Fruit fly (Drosophila melanogaster) whole organism, embryonic: ENCODE data around the gene CG8379.

Source experiments
- Adf1 ChIP-seq: fragments of 200-800 bp; sonication (Bioruptor generic); IDR thresholded peaks from 2 replicates; pipeline ENCODE4 v1.3.6; 2022; ENCODE audit warnings: missing biosample characterization, missing genetic modification characterization
- BEAF-32 ChIP-seq: fragments of 200-800 bp; sonication (Bioruptor generic); optimal IDR thresholded peaks from 3 replicates; lab custom pipeline; 2017; ENCODE audit warnings: missing biosample characterization, missing genetic modification characterization, mild to moderate bottlenecking, moderate library complexity, missing genetic modification reagents
- CG10209 ChIP-seq: fragments of 200-800 bp; sonication (Bioruptor generic); optimal IDR thresholded peaks from 3 replicates; lab custom pipeline; 2017; ENCODE audit warnings: missing biosample characterization, mild to moderate bottlenecking, missing genetic modification characterization, missing genetic modification reagents
- CG12104 ChIP-seq: fragments of 200-800 bp; sonication (Bioruptor generic); optimal IDR thresholded peaks from 3 replicates; lab custom pipeline; 2016; ENCODE audit warnings: missing biosample characterization, missing genetic modification characterization
- CG12659 ChIP-seq: fragments of 200-800 bp; sonication (Bioruptor generic); optimal IDR thresholded peaks from 3 replicates; lab custom pipeline; 2017; ENCODE audit warnings: mild to moderate bottlenecking, missing biosample characterization, missing genetic modification reagents, missing genetic modification characterization
- CG14050 ChIP-seq: fragments of 200-800 bp; sonication (Bioruptor generic); IDR thresholded peaks from 3 replicates; pipeline ENCODE4 v1.3.6; 2022; ENCODE audit warnings: missing biosample characterization, missing genetic modification characterization
- CG14965 ChIP-seq: fragments of 200-800 bp; sonication (Bioruptor generic); optimal IDR thresholded peaks from 2 replicates; lab custom pipeline; 2016; ENCODE audit warnings: missing biosample characterization, missing genetic modification characterization, borderline replicate concordance
- CG1602 ChIP-seq: fragments of 200-800 bp; sonication (Bioruptor generic); optimal IDR thresholded peaks from 3 replicates; lab custom pipeline; 2016; ENCODE audit warnings: missing biosample characterization, missing genetic modification characterization
- CG1603 ChIP-seq: fragments of 200-800 bp; sonication (Bioruptor generic); optimal IDR thresholded peaks from 2 replicates; lab custom pipeline; 2019; ENCODE audit warnings: missing biosample characterization, mild to moderate bottlenecking, missing genetic modification characterization, moderate library complexity
- CG4360 ChIP-seq: fragments of 200-800 bp; sonication (Bioruptor generic); IDR thresholded peaks from 2 replicates; pipeline ENCODE4 v1.3.6; 2022; ENCODE audit warnings: missing biosample characterization, missing genetic modification characterization
- CG4820 ChIP-seq: fragments of 200-800 bp; sonication (Bioruptor generic); optimal IDR thresholded peaks from 3 replicates; lab custom pipeline; 2016; ENCODE audit warnings: missing biosample characterization, missing genetic modification characterization
- CG4854 ChIP-seq: fragments of 200-800 bp; sonication (Bioruptor generic); optimal IDR thresholded peaks from 2 replicates; lab custom pipeline; 2016; ENCODE audit warnings: missing biosample characterization, missing genetic modification characterization, inconsistent platforms
- CG5180 ChIP-seq: fragments of 200-800 bp; sonication (Bioruptor generic); optimal IDR thresholded peaks from 3 replicates; lab custom pipeline; 2017; ENCODE audit warnings: missing biosample characterization, missing genetic modification characterization, mild to moderate bottlenecking, moderate library complexity, missing genetic modification reagents
- CG6765 ChIP-seq: fragments of 200-800 bp; sonication (Bioruptor generic); optimal IDR thresholded peaks from 3 replicates; lab custom pipeline; 2017; ENCODE audit warnings: missing biosample characterization, mild to moderate bottlenecking, missing genetic modification characterization
- CG7786 ChIP-seq: fragments of 200-800 bp; sonication (Bioruptor generic); optimal IDR thresholded peaks from 2 replicates; lab custom pipeline; 2016; ENCODE audit warnings: missing biosample characterization, missing genetic modification characterization
- CG7928 ChIP-seq: fragments of 200-800 bp; sonication (Bioruptor generic); optimal IDR thresholded peaks from 2 replicates; lab custom pipeline; 2017; ENCODE audit warnings: missing biosample characterization, mild to moderate bottlenecking, missing genetic modification characterization
- CoRest ChIP-seq: fragments of 200-800 bp; sonication (Bioruptor generic); optimal IDR thresholded peaks from 3 replicates; lab custom pipeline; 2018; ENCODE audit warnings: missing biosample characterization, mild to moderate bottlenecking, missing genetic modification characterization, moderate library complexity
- Gsc ChIP-seq: fragments of 200-800 bp; sonication (Bioruptor generic); IDR thresholded peaks from 2 replicates; pipeline ENCODE4 v1.3.6; 2022; ENCODE audit warnings: missing biosample characterization, missing genetic modification characterization
- HLH54F ChIP-seq: fragments of 200-800 bp; sonication (Bioruptor generic); optimal IDR thresholded peaks from 3 replicates; lab custom pipeline; 2016; ENCODE audit warnings: missing biosample characterization, missing genetic modification characterization
- Hr39 ChIP-seq: fragments of >200 bp; optimal IDR thresholded peaks from 2 replicates; lab custom pipeline; 2017
- NFAT ChIP-seq: fragments of 200-800 bp; sonication (Bioruptor generic); IDR thresholded peaks from 2 replicates; pipeline ENCODE4 v1.3.6; 2022; ENCODE audit warnings: missing biosample characterization, missing genetic modification characterization
- Ptx1 ChIP-seq: fragments of 200-800 bp; sonication (Bioruptor generic); IDR thresholded peaks from 2 replicates; pipeline ENCODE4 v1.3.6; 2022; ENCODE audit warnings: missing biosample characterization, missing genetic modification characterization
- Side ChIP-seq: fragments of 200-800 bp; sonication (Bioruptor generic); optimal IDR thresholded peaks from 2 replicates; lab custom pipeline; 2016; ENCODE audit warnings: missing biosample characterization, missing genetic modification characterization
- Tbp ChIP-seq: fragments of >200 bp; optimal IDR thresholded peaks from 2 replicates; lab custom pipeline; 2018; ENCODE audit warnings: missing biosample characterization, missing genetic modification characterization
- Xbp1 ChIP-seq: fragments of 200-800 bp; sonication (Bioruptor generic); optimal IDR thresholded peaks from 3 replicates; lab custom pipeline; 2016; ENCODE audit warnings: missing biosample characterization, mild to moderate bottlenecking, missing genetic modification characterization
- abd-A ChIP-seq: fragments of 200-800 bp; sonication (Bioruptor generic); optimal IDR thresholded peaks from 3 replicates; lab custom pipeline; 2019; ENCODE audit warnings: missing biosample characterization, mild to moderate bottlenecking, missing genetic modification characterization, moderate library complexity
- ap ChIP-seq: fragments of 200-800 bp; sonication (Bioruptor generic); IDR thresholded peaks from 2 replicates; pipeline ENCODE4 v1.3.6; 2022; ENCODE audit warnings: missing biosample characterization, missing genetic modification characterization
- ase ChIP-seq: fragments of 200-800 bp; sonication (Bioruptor generic); IDR thresholded peaks from 3 replicates; pipeline ENCODE4 v1.3.6; 2022; ENCODE audit warnings: missing biosample characterization, missing genetic modification characterization
- dysf ChIP-seq: fragments of 200-800 bp; sonication (Bioruptor generic); IDR thresholded peaks from 3 replicates; pipeline ENCODE4 v1.3.6; 2022; ENCODE audit warnings: missing biosample characterization, missing genetic modification characterization
- exex ChIP-seq: fragments of 200-800 bp; sonication (Bioruptor generic); optimal IDR thresholded peaks from 4 replicates; lab custom pipeline; 2018; ENCODE audit warnings: missing biosample characterization, mild to moderate bottlenecking, missing genetic modification characterization, moderate library complexity
- fd96Cb ChIP-seq: fragments of 200-800 bp; sonication (Bioruptor generic); optimal IDR thresholded peaks from 2 replicates; lab custom pipeline; 2018; ENCODE audit warnings: missing biosample characterization, mild to moderate bottlenecking, missing genetic modification characterization, moderate library complexity
- hb ChIP-seq: fragments of 200-800 bp; sonication (Bioruptor generic); IDR thresholded peaks from 3 replicates; pipeline ENCODE4 v1.3.6; 2022; ENCODE audit warnings: missing biosample characterization, missing genetic modification characterization; ENCODE audit not compliant: partially characterized antibody
- hth ChIP-seq: fragments of >200 bp; optimal IDR thresholded peaks from 2 replicates; lab custom pipeline; 2017; ENCODE audit warnings: inconsistent platforms
- ken ChIP-seq: fragments of 200-800 bp; sonication (Bioruptor generic); IDR thresholded peaks from 3 replicates; pipeline ENCODE4 v1.3.6; 2022; ENCODE audit warnings: missing biosample characterization, missing genetic modification characterization
- knrl ChIP-seq: fragments of 200-800 bp; sonication (Bioruptor generic); IDR thresholded peaks from 3 replicates; pipeline ENCODE4 v1.3.6; 2022; ENCODE audit warnings: missing biosample characterization, missing genetic modification characterization; ENCODE audit not compliant: partially characterized antibody
- lab ChIP-seq: fragments of 200-800 bp; sonication (Bioruptor generic); optimal IDR thresholded peaks from 3 replicates; lab custom pipeline; 2017; ENCODE audit warnings: missing biosample characterization, missing genetic modification characterization, mild to moderate bottlenecking, moderate library complexity, missing genetic modification reagents
- mam ChIP-seq: fragments of 200-800 bp; sonication (Bioruptor generic); optimal IDR thresholded peaks from 3 replicates; lab custom pipeline; 2016; ENCODE audit warnings: missing biosample characterization, missing genetic modification characterization
- odd ChIP-seq: fragments of 200-800 bp; sonication (Bioruptor generic); optimal IDR thresholded peaks from 2 replicates; lab custom pipeline; 2017; ENCODE audit warnings: missing biosample characterization, mild to moderate bottlenecking, missing genetic modification characterization
- pan ChIP-seq, 4 experiments: fragments of >200 bp in 3 of 4; fragments of 200-800 bp in 1 of 4; sonication (Bioruptor generic) in 1 of 4; optimal IDR thresholded peaks in 3 of 4; IDR thresholded peaks in 1 of 4; 2 replicates each; pipeline versions ENCODE4 v1.3.6 to Lab custom; 2017 to 2022; ENCODE audit warnings: missing biosample characterization in 2 of 4, missing genetic modification characterization in 2 of 4, mixed read lengths in 1 of 4
- pfk ChIP-seq: fragments of 200-800 bp; sonication (Bioruptor generic); optimal IDR thresholded peaks from 2 replicates; lab custom pipeline; 2018; ENCODE audit warnings: missing biosample characterization, mild to moderate bottlenecking, missing genetic modification characterization, moderate library complexity
- prd ChIP-seq, 3 experiments: fragments of >200 bp in 2 of 3; fragments of 200-800 bp in 1 of 3; sonication (Bioruptor generic) in 1 of 3; optimal IDR thresholded peaks in 2 of 3; IDR thresholded peaks in 1 of 3; 2 replicates in 2 of 3; 3 replicates in 1 of 3; pipeline versions ENCODE4 v1.3.6 to Lab custom; 2017 to 2022; ENCODE audit warnings: missing biosample characterization in 1 of 3, missing genetic modification characterization in 1 of 3
- sens ChIP-seq: fragments of 200-800 bp; sonication (Bioruptor generic); peaks from one replicate; lab custom pipeline; 2016; ENCODE audit warnings: missing biosample characterization, missing genetic modification characterization
- sens-2 ChIP-seq: fragments of 200-800 bp; sonication (Bioruptor generic); IDR thresholded peaks from 2 replicates; pipeline ENCODE4 v1.3.6; 2022; ENCODE audit warnings: missing biosample characterization, missing genetic modification characterization
- slbo ChIP-seq: fragments of 200-800 bp; sonication (Bioruptor generic); IDR thresholded peaks from 2 replicates; pipeline ENCODE4 v1.3.6; 2022; ENCODE audit warnings: missing biosample characterization, missing genetic modification characterization
- tio ChIP-seq: fragments of 200-800 bp; sonication (Bioruptor generic); optimal IDR thresholded peaks from 2 replicates; lab custom pipeline; 2017; ENCODE audit warnings: missing biosample characterization, missing genetic modification characterization, inconsistent platforms
- toy ChIP-seq: fragments of 200-800 bp; sonication (Bioruptor generic); IDR thresholded peaks from 2 replicates; pipeline ENCODE4 v1.3.6; 2022; ENCODE audit warnings: missing biosample characterization, missing genetic modification characterization
- ttk ChIP-seq: fragments of 200-800 bp; sonication (Bioruptor generic); IDR thresholded peaks from 2 replicates; pipeline ENCODE4 v2.1.2; 2022; ENCODE audit warnings: missing biosample characterization, missing genetic modification characterization

CG8379 gene

dm6 chr3R:8865031-8865430, 40.8 kb downstream of the CG8379 start:
- no peak for TF ChIP-seq HLH54F (GFP tag; lab: Kevin White, UChicago)
- TF ChIP-seq slbo (GFP tag; lab: Robert Waterston, UW), result 0 out of 2 replicates have a peak, but pooled peaks have one; percentile 11
- TF ChIP-seq Hr39, result peak; percentile 61
- 0 out of 3 replicates have a peak, but pooled peaks have one; percentile 23 for TF ChIP-seq dysf (GFP tag; lab: Robert Waterston, UW)

- TF ChIP-seq ken (no peak), odd (GFP tag; lab: Kevin White, UChicago) (peak; percentile 18), ase (no peak), ap (GFP tag; lab: Robert Waterston, UW) (0 out of 2 replicates have a peak, but pooled peaks have one; percentile 11), CG14050 (GFP tag; lab: Robert Waterston, UW) (no peak), sens-2 (GFP tag; lab: Robert Waterston, UW) (no peak), Adf1 (GFP tag; lab: Robert Waterston, UW) (no peak), ttk (GFP tag; lab: Robert Waterston, UW) (no peak), CG1602 (GFP tag; lab: Kevin White, UChicago) (peak; percentile 49), fd96Cb (peak; percentile 63), Gsc (GFP tag; lab: Robert Waterston, UW) (no peak), CoRest (tag; lab: Kevin White, UChicago) (peak; percentile 86), Side (no peak), exex (no peak), CG4820 (no peak), toy (GFP tag; lab: Robert Waterston, UW) (no peak), abd-A (tag; lab: Kevin White, UChicago) (no peak), prd (optimal IDR thresholded peaks at IDR 0.05; lab: Kevin White, UChicago) (no peak), prd (GFP tag; IDR thresholded peaks at IDR 0.05; lab: Robert Waterston, UW) (peak; percentile 41; the same call in 1 of the 3 replicates), BEAF-32 (GFP tag; lab: Kevin White, UChicago) (no peak), NFAT (GFP tag; lab: Robert Waterston, UW) (no peak), CG6765 (GFP tag; lab: Kevin White, UChicago) (no peak), hth (lab: Kevin White, UChicago) (no peak), hb (GFP tag; lab: Robert Waterston, UW) (no peak), CG10209 (GFP tag; lab: Kevin White, UChicago) (peak; percentile 60), pfk (no peak), CG7928 (GFP tag; lab: Kevin White, UChicago) (no peak), CG7786 (no peak), pan (optimal IDR thresholded peaks at IDR 0.05; lab: Kevin White, UChicago) (no peak), pan (GFP tag; optimal IDR thresholded peaks at IDR 0.05 in 1 of 2, IDR thresholded peaks at IDR 0.05 in 1 of 2) (peak in 1 of 2 experiments; percentile 21), CG12104 (GFP tag; lab: Kevin White, UChicago) (peak; percentile 22), Ptx1 (GFP tag; lab: Robert Waterston, UW) (peak; percentile 58; the same call in 1 of the 2 replicates), mam (GFP tag; lab: Kevin White, UChicago) (no peak), CG5180 (GFP tag; lab: Kevin White, UChicago) (peak; percentile 33), knrl (no peak), tio (no peak), Xbp1 (peak; percentile 33), CG1603 (no peak), lab (GFP tag; lab: Kevin White, UChicago) (peak; percentile 36), CG12659 (GFP tag; lab: Kevin White, UChicago) (peak; percentile 59), CG4360 (GFP tag; lab: Robert Waterston, UW) (no peak), sens (GFP tag; lab: Kevin White, UChicago) (peak; percentile 63), CG14965 (GFP tag; lab: Kevin White, UChicago) (no peak), Tbp (no peak), CG4854 (GFP tag; lab: Kevin White, UChicago) (no peak)
These were observed 43.3 kb downstream of the CG8379 start for dm6 chr3R:8867325-8868104.
